Fruit fly (Drosophila melanogaster): ENCODE measurements around the gene mkg-p.

mkg-p gene

DNA sequence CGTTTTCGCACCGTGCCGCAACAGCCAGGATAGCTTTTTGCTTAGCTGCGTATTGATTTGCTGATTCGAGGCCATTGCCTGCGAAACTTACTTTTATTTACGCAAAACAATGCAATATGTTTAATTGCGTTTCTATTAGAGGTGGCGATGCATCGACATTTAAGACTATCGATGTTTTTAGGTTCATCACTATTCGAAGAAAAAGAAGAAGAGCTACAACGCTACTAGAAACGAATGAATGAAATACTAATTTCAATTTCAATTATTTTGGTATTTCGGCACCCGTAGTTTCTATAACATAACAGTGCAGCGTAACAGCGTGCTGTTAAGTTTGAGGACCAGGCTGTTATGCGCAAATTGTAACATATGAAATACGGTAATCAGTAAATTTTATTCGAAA lies at the start of gene mkg-p, which contains the start of the genes Tpt and CG13667:
mkg-p (minus strand) TSS at position 155 of the 400 bp plus-strand sequence.
Tpt (minus strand) TSS at position 155 of the 400 bp plus-strand sequence.
CG13667 (plus strand) TSS at position 332 of the 400 bp plus-strand sequence.
- TF ChIP-seq noc (tag; optimal IDR thresholded peaks at IDR 0.05) = no peak

- peak; percentile 91 for TF ChIP-seq noc (tag; optimal IDR thresholded peaks at IDR 0.05)
Measured at dm6 chr3L:8453443-8454360, 48.6 kb upstream of the mkg-p start.

- TF ChIP-seq noc (tag; optimal IDR thresholded peaks at IDR 0.05) = no peak
Measured at dm6 chr3L:8452986-8453385, 47.9 kb upstream of the mkg-p start.

DNA sequence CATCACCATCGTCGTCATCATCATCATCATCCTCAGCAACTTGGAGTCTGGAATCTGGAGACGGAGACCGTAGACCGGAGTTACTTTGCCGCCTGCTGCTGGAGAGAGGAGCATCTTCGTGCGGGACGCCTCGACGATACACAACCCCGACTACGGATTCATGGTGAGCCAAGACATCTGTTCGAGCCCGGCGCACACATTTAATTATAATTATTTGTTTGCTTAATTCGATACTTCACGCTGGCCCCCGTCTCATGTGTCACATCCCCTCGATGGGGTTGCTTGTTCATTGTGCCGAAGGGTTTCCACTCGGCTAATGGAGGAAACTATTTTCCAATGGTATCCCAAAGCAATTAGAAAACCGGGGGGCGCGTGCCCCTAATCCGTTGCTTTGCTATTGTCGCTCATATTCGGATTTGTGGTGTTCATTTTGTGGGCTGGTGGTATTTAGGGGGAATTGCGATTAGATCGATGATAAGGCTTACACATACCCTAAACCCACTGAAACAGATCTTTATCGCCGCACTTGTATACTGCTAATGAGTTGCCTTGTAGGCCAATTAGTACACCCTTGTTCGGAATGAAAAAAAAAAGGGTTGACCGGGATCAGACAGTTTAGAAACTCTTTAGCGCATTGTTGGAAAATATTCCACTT lies 47.0 kb upstream of the mkg-p start:
- TF ChIP-seq noc (tag; optimal IDR thresholded peaks at IDR 0.05) = no peak

dm6 chr3L:8450747-8451146 lies 45.7 kb upstream of the mkg-p start:
- TF ChIP-seq noc (tag; optimal IDR thresholded peaks at IDR 0.05) = no peak

- TF ChIP-seq noc (tag; optimal IDR thresholded peaks at IDR 0.05) = peak; percentile 51
Measured at dm6 chr3L:8449800-8450690, 45.0 kb upstream of the mkg-p start, which contains the start of gene Gug. Gene Gug (plus strand): TSS chr3L:8449922.

DNA sequence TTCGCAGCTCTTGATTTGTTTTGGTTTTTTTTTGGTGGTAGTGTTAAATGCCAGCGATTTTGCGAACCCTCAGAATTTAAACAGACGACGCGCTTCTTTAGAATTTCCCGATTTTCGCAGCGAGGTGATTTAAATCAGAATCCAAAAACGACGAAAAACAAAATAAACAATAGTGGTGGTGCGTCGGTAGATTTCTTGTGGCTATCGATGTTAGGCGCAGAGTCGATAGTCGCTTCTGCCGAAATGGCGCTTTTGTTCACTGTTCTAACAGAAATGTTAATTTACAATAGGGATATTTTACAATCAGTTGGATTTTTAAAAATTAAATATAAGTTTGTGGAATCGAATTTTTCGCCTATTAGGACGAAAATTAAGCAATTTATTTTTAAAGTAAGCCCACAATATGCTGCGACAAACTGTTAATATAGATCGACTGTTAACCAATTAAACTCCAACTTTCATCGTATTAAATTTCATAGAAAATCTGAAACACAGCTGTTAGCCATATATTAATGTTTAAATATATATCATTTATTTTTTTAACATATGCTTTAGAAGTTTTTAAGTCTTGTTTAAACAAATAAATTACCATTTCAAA lies 44.2 kb upstream of the mkg-p start, which contains the start of gene CG6983:
CG6983 (minus strand) TSS at position 176 of the 598 bp plus-strand sequence.
- TF ChIP-seq noc (tag; optimal IDR thresholded peaks at IDR 0.05) = no peak

dm6 chr3L:8448517-8448889 lies 43.4 kb upstream of the mkg-p start:
- TF ChIP-seq noc (tag; optimal IDR thresholded peaks at IDR 0.05) = no peak

dm6 chr3L:8447795-8448516 lies 42.9 kb upstream of the mkg-p start:
- peak; percentile 78 for TF ChIP-seq noc (tag; optimal IDR thresholded peaks at IDR 0.05)

DNA sequence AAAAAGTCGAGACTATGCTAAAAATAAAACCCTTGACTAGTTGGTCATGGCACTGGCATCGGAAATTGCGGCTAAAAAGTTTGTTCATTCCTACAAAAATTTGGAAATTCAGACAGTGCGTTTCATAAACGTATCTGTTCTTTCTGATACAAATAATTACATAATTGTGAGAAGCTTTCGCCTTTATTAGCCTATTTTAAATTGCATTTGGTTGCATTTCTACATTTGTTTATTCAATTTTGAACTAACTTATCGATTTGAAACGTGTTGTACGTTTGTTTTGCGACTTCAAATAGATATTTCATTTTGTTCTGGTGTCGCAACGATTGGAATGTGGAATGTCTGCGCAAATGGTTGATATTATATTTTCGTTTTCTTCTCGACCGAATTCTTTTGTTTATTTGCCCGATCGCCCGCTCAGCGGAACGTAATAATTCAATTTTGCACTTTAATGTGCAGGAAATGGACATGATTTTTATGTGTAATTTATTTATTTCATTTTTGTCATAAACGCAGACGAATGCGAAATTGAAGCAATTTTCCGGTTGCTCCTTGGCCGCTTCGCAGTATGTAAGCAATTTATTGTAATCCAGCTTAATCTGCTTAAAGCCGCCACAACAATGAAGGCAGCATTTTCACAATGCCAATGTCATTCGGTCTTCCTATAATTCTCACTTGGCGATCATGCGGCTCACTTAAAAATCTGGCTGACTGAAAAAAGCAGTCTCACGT lies 41.1 kb upstream of the mkg-p start:
- peak; percentile 86 for TF ChIP-seq noc (tag; optimal IDR thresholded peaks at IDR 0.05)

DNA sequence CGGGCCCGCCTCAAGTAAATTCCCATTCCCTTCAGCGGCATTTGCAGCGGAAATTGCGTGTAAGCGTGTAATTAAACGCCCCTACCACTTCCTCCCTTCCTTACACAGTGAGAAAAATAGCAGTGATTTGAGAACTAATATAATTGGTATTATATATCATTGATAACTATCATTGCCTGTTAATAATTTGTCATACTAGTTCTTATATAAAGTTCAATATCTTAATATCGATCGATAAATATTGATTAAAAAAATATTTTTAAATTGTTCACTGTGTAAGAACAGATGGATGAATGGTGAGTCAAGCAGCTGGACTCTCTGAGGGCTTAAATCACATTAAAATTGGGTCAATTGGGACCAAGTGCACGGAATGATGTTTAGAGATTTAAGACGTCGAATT lies 40.0 kb upstream of the mkg-p start:
- TF ChIP-seq noc (tag; optimal IDR thresholded peaks at IDR 0.05) = no peak

DNA sequence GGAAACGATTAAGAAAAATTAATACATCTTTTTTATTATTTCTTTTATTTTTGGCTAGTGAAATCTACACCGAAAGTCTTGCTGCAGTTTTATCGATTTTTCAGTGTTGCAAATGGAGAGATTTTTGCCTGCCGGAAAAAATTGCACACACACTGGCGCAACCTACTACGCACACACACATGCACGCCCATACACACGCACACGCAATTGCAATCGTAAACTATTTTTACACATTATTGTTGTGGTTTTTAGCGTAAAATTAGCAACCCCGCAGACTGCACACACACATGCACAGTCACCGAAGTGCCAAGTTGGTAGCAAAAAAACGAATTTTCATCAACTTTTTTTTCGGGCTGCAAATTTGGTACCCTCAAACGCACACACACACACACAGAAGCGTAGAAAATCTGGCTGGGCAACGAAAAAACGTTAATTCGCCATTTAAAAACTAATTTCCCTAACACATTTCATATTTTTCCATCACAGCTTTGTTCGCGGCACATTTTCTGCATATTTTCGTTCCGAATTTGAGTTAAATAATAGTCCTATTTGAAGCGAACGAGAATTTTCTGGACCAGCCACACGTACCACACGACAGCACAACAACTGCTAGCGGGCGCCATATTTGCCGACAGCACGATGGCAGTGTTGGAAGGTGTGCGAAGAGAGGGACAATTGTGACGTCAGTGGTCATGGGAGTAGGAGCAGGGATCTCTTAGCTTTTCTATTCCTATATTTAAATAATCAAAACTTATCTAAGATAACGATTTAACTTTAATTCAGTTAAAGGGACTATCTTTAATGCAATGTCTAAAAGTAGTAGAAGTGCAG lies 36.9 kb upstream of the mkg-p start, which contains the start of gene Unr:
Unr (minus strand) TSS at position 637 of the 831 bp plus-strand sequence.
- peak; percentile 62 for TF ChIP-seq noc (tag; optimal IDR thresholded peaks at IDR 0.05)
